Worm (Caenorhabditis elegans): ENCODE data around the gene ZK177.9.
"Not testable (repeated sequence)": the region's sequence is repeated elsewhere in the genome, so short reads cannot be mapped to it uniquely, and the experiment has no call there.

- TF ChIP-seq pha-4, nhr-23, daf-12, nhr-11, lin-15B, zag-1, R02D3.7, aly-2, nhr-76, egl-27, ceh-82 (tag; optimal IDR thresholded peaks at IDR 0.05): not testable (repeated sequence)
These were observed 22.6 kb upstream of the ZK177.9 start, which contains the start of gene hlh-27 for ce11 chrII:5540113-5540512.
